Worm (Caenorhabditis elegans): Measurements from ENCODE around the gene nspc-17.
"Not testable (repeated sequence)": the region's sequence is repeated elsewhere in the genome, so short reads cannot be mapped to it uniquely, and the experiment has no call there.

Gene nspc-17

ce11 chrX:14535913-14536312 is 10.9 kb upstream of the nspc-17 start:
- TF ChIP-seq ztf-4 (tag; optimal IDR thresholded peaks at IDR 0.05) (no peak), elt-2 (tag; optimal IDR thresholded peaks at IDR 0.05) (peak; percentile 37), nhr-84 (tag; optimal IDR thresholded peaks at IDR 0.05) (no peak), lin-39 (tag; optimal IDR thresholded peaks at IDR 0.05) (no peak), grh-1 (GFP tag; IDR thresholded peaks at IDR 0.05) (no peak), C16A3.4 (tag; optimal IDR thresholded peaks at IDR 0.05) (no peak), sptf-1 (tag; optimal IDR thresholded peaks at IDR 0.05) (no peak)

DNA sequence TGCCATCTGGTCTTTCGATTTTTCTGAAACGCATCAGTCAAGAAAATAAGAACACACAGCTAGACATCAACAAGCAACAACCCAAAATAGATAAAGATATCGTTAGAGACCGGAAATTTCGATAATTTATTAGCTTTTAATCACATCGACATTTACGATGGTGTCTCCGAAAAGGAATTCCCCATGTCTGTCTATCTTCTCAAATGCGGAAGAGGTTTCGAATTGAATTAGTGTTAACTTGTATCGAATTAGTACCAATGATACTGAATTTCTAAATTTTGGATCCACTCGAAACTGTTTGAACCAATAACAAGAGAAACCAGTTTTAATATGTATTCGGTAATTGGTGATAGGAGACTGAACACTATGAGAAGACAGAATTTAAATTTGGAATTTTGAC is 9.6 kb upstream of the nspc-17 start:
- TF ChIP-seq blmp-1 (tag; optimal IDR thresholded peaks at IDR 0.05) (peak; percentile 14), fos-1 (tag; optimal IDR thresholded peaks at IDR 0.05) (no peak), nhr-85 (tag) (peak; percentile 73), alr-1 (tag; optimal IDR thresholded peaks at IDR 0.05; ENCODE audit: borderline replicate concordance) (no peak), isw-1 (GFP tag; IDR thresholded peaks at IDR 0.05) (no peak)

DNA sequence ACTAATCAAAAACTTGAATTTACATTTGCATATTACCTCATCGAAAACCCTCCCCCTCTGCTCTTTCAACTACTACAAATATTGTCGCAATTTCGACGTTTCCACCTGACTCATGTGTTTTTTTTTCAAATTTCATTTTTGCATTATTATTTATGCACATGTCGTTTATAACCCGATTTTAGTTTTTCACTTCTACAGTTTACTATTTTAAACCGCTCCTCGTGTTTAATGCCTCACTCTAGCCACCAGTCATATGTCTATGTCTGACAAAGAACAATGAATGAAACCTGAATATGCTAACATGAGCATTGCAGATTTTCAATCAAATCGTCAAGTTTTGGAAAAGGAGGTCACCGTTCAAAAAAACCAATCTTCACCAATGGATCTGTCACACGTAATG is 9.1 kb upstream of the nspc-17 start, which contains the start of gene T24C2.5:
Gene T24C2.5, plus strand, starts transcription at position 301 of the 400 bp plus-strand sequence.
- TF ChIP-seq lin-35 (GFP tag; optimal IDR thresholded peaks at IDR 0.05) (no peak), dpl-1 (GFP tag; optimal IDR thresholded peaks at IDR 0.05) (no peak), nhr-20 (tag; optimal IDR thresholded peaks at IDR 0.05) (no peak), elt-3 (tag; optimal IDR thresholded peaks at IDR 0.05) (no peak), C34B4.2 (tag; optimal IDR thresholded peaks at IDR 0.05) (no peak)

ce11 chrX:14530107-14530506 is 5.1 kb upstream of the nspc-17 start, which contains the start of gene nspc-20:
nspc-20 (minus strand) TSS chrX:14530207.
- TF ChIP-seq nhr-11 (tag; optimal IDR thresholded peaks at IDR 0.05), result no peak
- TF ChIP-seq sup-37 (GFP tag; optimal IDR thresholded peaks at IDR 0.05), result no peak
- TF ChIP-seq mab-9 (GFP tag; IDR thresholded peaks at IDR 0.05), result no peak
- TF ChIP-seq lir-3 (tag; optimal IDR thresholded peaks at IDR 0.05; ENCODE audit: poor library complexity), result no peak
- TF ChIP-seq efl-3 (GFP tag; optimal IDR thresholded peaks at IDR 0.05), result no peak
- TF ChIP-seq fos-1 (tag; optimal IDR thresholded peaks at IDR 0.05), result no peak
- TF ChIP-seq blmp-1 (tag; optimal IDR thresholded peaks at IDR 0.05), result no peak
- TF ChIP-seq ama-1 (optimal IDR thresholded peaks at IDR 0.05), result no peak
- no peak for TF ChIP-seq ets-5 (GFP tag; IDR thresholded peaks at IDR 0.05)
- no peak for TF ChIP-seq rnt-1 (tag; optimal IDR thresholded peaks at IDR 0.05)
- TF ChIP-seq nhr-71 (tag; optimal IDR thresholded peaks at IDR 0.05), result no peak
- no peak for TF ChIP-seq elt-3 (tag; optimal IDR thresholded peaks at IDR 0.05)
- TF ChIP-seq lin-35 (GFP tag; optimal IDR thresholded peaks at IDR 0.05), result no peak
- TF ChIP-seq nhr-28 (tag; optimal IDR thresholded peaks at IDR 0.05), result no peak
- no peak for TF ChIP-seq ceh-8 (GFP tag; optimal IDR thresholded peaks at IDR 0.05)
- no peak for TF ChIP-seq C16A3.4 (tag; optimal IDR thresholded peaks at IDR 0.05)
- TF ChIP-seq mdl-1 (tag; optimal IDR thresholded peaks at IDR 0.05), result no peak
- no peak for TF ChIP-seq nhr-19 (GFP tag; conservative IDR thresholded peaks at IDR 0.05)
- TF ChIP-seq ztf-4 (tag; optimal IDR thresholded peaks at IDR 0.05), result no peak

- not testable (repeated sequence) for TF ChIP-seq fkh-10 (GFP tag; optimal IDR thresholded peaks at IDR 0.05); efl-1 (optimal IDR thresholded peaks at IDR 0.05); efl-1 (GFP tag; optimal IDR thresholded peaks at IDR 0.05 in 1 of 2); unc-62 (GFP tag; optimal IDR thresholded peaks at IDR 0.05)
These were observed 3.4 kb upstream of the nspc-17 start, which contains the start of gene nspc-19 for ce11 chrX:14528399-14528798. nspc-19 (plus strand) TSS chrX:14528699.

- no peak for TF ChIP-seq nhr-77 (tag; optimal IDR thresholded peaks at IDR 0.05)
- TF ChIP-seq efl-1 (optimal IDR thresholded peaks at IDR 0.05), result no peak
- TF ChIP-seq efl-1 (GFP tag; optimal IDR thresholded peaks at IDR 0.05 in 1 of 2), result peak in 1 of 2 experiments; percentile 1
These were observed 2.6 kb upstream of the nspc-17 start, which contains the start of gene nspc-18 for ce11 chrX:14527559-14527958. nspc-18 (minus strand) TSS chrX:14527659.

Measured in whole organism, L1 larva.